Worm (Caenorhabditis elegans): ENCODE results near the gene abu-11.

ce11 chrII:152283-152682 lies 42.1 kb downstream of the abu-11 start, which contains the start of gene T25D3.3:
- TF ChIP-seq him-1 (tag; optimal IDR thresholded peaks at IDR 0.05) (no peak), W03F9.2 (tag; optimal IDR thresholded peaks at IDR 0.05) (no peak)
